Worm (Caenorhabditis elegans) whole organism, L3 larva: ENCODE measurements around the gene F10E9.3.

Experiments
- R02D3.7 ChIP-seq: fragments of 150-350 bp; optimal IDR thresholded peaks from 2 replicates; lab custom pipeline; 2014; ENCODE audit warnings: missing biosample characterization, missing genetic modification characterization
- ZK546.5 ChIP-seq: sonication (generic microtip); optimal IDR thresholded peaks from 2 replicates; lab custom pipeline; 2017; ENCODE audit warnings: missing biosample characterization, missing genetic modification characterization
- aly-2 ChIP-seq: fragments of 150-350 bp; optimal IDR thresholded peaks from 2 replicates; lab custom pipeline; 2014; ENCODE audit warnings: missing biosample characterization, missing genetic modification characterization
- ama-1 ChIP-seq: fragments of 150-350 bp; optimal IDR thresholded peaks from 2 replicates; lab custom pipeline; 2018
- ceh-16 ChIP-seq: sonication (generic microtip); optimal IDR thresholded peaks from 2 replicates; lab custom pipeline; 2017; ENCODE audit warnings: missing biosample characterization, missing genetic modification characterization
- ceh-28 ChIP-seq: fragments of 150-350 bp; optimal IDR thresholded peaks from 2 replicates; lab custom pipeline; 2014; ENCODE audit warnings: missing biosample characterization, missing genetic modification reagents, missing genetic modification characterization
- ceh-82 ChIP-seq: fragments of 150-350 bp; optimal IDR thresholded peaks from 2 replicates; lab custom pipeline; 2014; ENCODE audit warnings: missing biosample characterization, missing genetic modification characterization
- ceh-9 ChIP-seq: sonication (generic microtip); optimal IDR thresholded peaks from 2 replicates; lab custom pipeline; 2018; ENCODE audit warnings: missing biosample characterization, missing genetic modification characterization
- daf-12 ChIP-seq: fragments of 150-350 bp; optimal IDR thresholded peaks from 2 replicates; lab custom pipeline; 2014; ENCODE audit warnings: missing biosample characterization, missing genetic modification reagents, missing genetic modification characterization
- egl-5 ChIP-seq: fragments of 150-350 bp; optimal IDR thresholded peaks from 2 replicates; lab custom pipeline; 2017; ENCODE audit warnings: missing biosample characterization, missing genetic modification reagents, missing genetic modification characterization, inconsistent platforms
- elt-1 ChIP-seq: fragments of 150-350 bp; optimal IDR thresholded peaks from 2 replicates; lab custom pipeline; 2014; ENCODE audit warnings: missing biosample characterization, missing genetic modification characterization
- elt-2 ChIP-seq: sonication (generic microtip); optimal IDR thresholded peaks from 2 replicates; lab custom pipeline; 2016; ENCODE audit warnings: missing genetic modification reagents, mild to moderate bottlenecking, missing genetic modification characterization, missing compliant biosample characterization
- elt-3 ChIP-seq, 3 experiments: fragments of 150-350 bp in 1 of 3; sonication (generic microtip) in 2 of 3; optimal IDR thresholded peaks; 2 replicates in 2 of 3; 4 replicates in 1 of 3; lab custom pipeline; 2014 to 2017; ENCODE audit warnings: missing biosample characterization in 3 of 3, missing genetic modification characterization in 3 of 3
- eor-1 ChIP-seq, 2 experiments: fragments of 150-350 bp; optimal IDR thresholded peaks; 2 replicates each; lab custom pipeline; 2014 to 2018; ENCODE audit warnings: missing biosample characterization in 2 of 2, missing genetic modification characterization in 2 of 2
- fkh-10 ChIP-seq: sonication (generic microtip); optimal IDR thresholded peaks from 2 replicates; lab custom pipeline; 2017; ENCODE audit warnings: missing biosample characterization, missing genetic modification reagents, missing genetic modification characterization
- fkh-2 ChIP-seq: fragments of 150-350 bp; optimal IDR thresholded peaks from 2 replicates; lab custom pipeline; 2014; ENCODE audit warnings: missing biosample characterization, missing genetic modification reagents, missing genetic modification characterization
- hmg-11 ChIP-seq: sonication (generic microtip); optimal IDR thresholded peaks from 2 replicates; lab custom pipeline; 2016; ENCODE audit warnings: missing genetic modification characterization, missing compliant biosample characterization
- jun-1 ChIP-seq: fragments of 150-350 bp; optimal IDR thresholded peaks from 2 replicates; lab custom pipeline; 2014; ENCODE audit warnings: missing biosample characterization, missing genetic modification reagents, missing genetic modification characterization
- lin-15B ChIP-seq: fragments of 150-350 bp; optimal IDR thresholded peaks from 2 replicates; lab custom pipeline; 2014; ENCODE audit warnings: missing biosample characterization, missing genetic modification characterization
- lin-39 ChIP-seq: fragments of 150-350 bp; optimal IDR thresholded peaks from 2 replicates; lab custom pipeline; 2018; ENCODE audit warnings: missing biosample characterization, missing genetic modification reagents, missing genetic modification characterization
- lsy-12 ChIP-seq: sonication (generic microtip); optimal IDR thresholded peaks from 2 replicates; lab custom pipeline; 2016; ENCODE audit warnings: mild to moderate bottlenecking, missing genetic modification characterization, missing compliant biosample characterization
- mdl-1 ChIP-seq: fragments of 150-350 bp; optimal IDR thresholded peaks from 2 replicates; lab custom pipeline; 2014; ENCODE audit warnings: missing biosample characterization, missing genetic modification characterization
- mml-1 ChIP-seq: fragments of 150-350 bp; sonication (generic microtip); optimal IDR thresholded peaks from 3 replicates; lab custom pipeline; 2014; ENCODE audit warnings: missing biosample characterization, missing genetic modification characterization
- nfya-1 ChIP-seq: sonication (generic microtip); optimal IDR thresholded peaks from 2 replicates; lab custom pipeline; 2017; ENCODE audit warnings: missing genetic modification characterization, mild to moderate bottlenecking, missing compliant biosample characterization, antibody characterized with exemption, moderate library complexity; ENCODE audit not compliant: insufficient read depth
- nhr-11 ChIP-seq: fragments of 150-350 bp; optimal IDR thresholded peaks from 2 replicates; lab custom pipeline; 2014; ENCODE audit warnings: missing biosample characterization, missing genetic modification characterization
- nhr-12 ChIP-seq: fragments of 150-350 bp; optimal IDR thresholded peaks from 2 replicates; lab custom pipeline; 2014; ENCODE audit warnings: missing biosample characterization, missing genetic modification characterization
- nhr-23 ChIP-seq: fragments of 150-350 bp; optimal IDR thresholded peaks from 2 replicates; lab custom pipeline; 2014; ENCODE audit warnings: missing biosample characterization, missing genetic modification reagents, missing genetic modification characterization
- nhr-237 ChIP-seq: fragments of 150-350 bp; optimal IDR thresholded peaks from 2 replicates; lab custom pipeline; 2014; ENCODE audit warnings: missing biosample characterization, missing genetic modification characterization
- nhr-25 ChIP-seq: sonication (generic microtip); optimal IDR thresholded peaks from 2 replicates; lab custom pipeline; 2017; ENCODE audit warnings: missing biosample characterization, missing genetic modification characterization
- nhr-28 ChIP-seq: fragments of 150-350 bp; optimal IDR thresholded peaks from 2 replicates; lab custom pipeline; 2014; ENCODE audit warnings: missing biosample characterization, missing genetic modification characterization
- nhr-43 ChIP-seq: sonication (generic microtip); optimal IDR thresholded peaks from 2 replicates; lab custom pipeline; 2016; ENCODE audit warnings: mild to moderate bottlenecking, missing genetic modification characterization, missing compliant biosample characterization; ENCODE audit not compliant: poor library complexity, severe bottlenecking
- nhr-67 ChIP-seq: fragments of 150-350 bp; optimal IDR thresholded peaks from 2 replicates; lab custom pipeline; 2014; ENCODE audit warnings: missing biosample characterization, missing genetic modification characterization
- nhr-76 ChIP-seq: fragments of 150-350 bp; sonication (generic microtip); optimal IDR thresholded peaks from 5 replicates; lab custom pipeline; 2014; ENCODE audit warnings: missing biosample characterization, missing genetic modification characterization
- nhr-77 ChIP-seq: fragments of 150-350 bp; optimal IDR thresholded peaks from 2 replicates; lab custom pipeline; 2014; ENCODE audit warnings: missing biosample characterization, missing genetic modification characterization
- pha-4 ChIP-seq: fragments of 150-350 bp; optimal IDR thresholded peaks from 2 replicates; lab custom pipeline; 2014; ENCODE audit warnings: missing biosample characterization, missing genetic modification reagents, missing genetic modification characterization
- pqm-1 ChIP-seq: fragments of 150-350 bp; optimal IDR thresholded peaks from 2 replicates; lab custom pipeline; 2017; ENCODE audit warnings: missing biosample characterization, missing genetic modification characterization, inconsistent platforms
- sea-2 ChIP-seq: fragments of 150-350 bp; sonication (generic microtip); optimal IDR thresholded peaks from 4 replicates; lab custom pipeline; 2014; ENCODE audit warnings: missing biosample characterization, missing genetic modification reagents, missing genetic modification characterization
- skn-1 ChIP-seq: fragments of 150-350 bp; optimal IDR thresholded peaks from 2 replicates; lab custom pipeline; 2014; ENCODE audit warnings: missing biosample characterization, missing genetic modification characterization
- snpc-4 ChIP-seq: fragments of 150-350 bp; optimal IDR thresholded peaks from 2 replicates; lab custom pipeline; 2014; ENCODE audit warnings: missing biosample characterization, missing genetic modification characterization
- tbx-2 ChIP-seq: sonication (generic microtip); optimal IDR thresholded peaks from 2 replicates; lab custom pipeline; 2016; ENCODE audit warnings: mild to moderate bottlenecking, missing genetic modification characterization, missing compliant biosample characterization
- unc-39 ChIP-seq: sonication (generic microtip); optimal IDR thresholded peaks from 4 replicates; lab custom pipeline; 2017; ENCODE audit warnings: missing biosample characterization, missing genetic modification characterization
- unc-62 ChIP-seq: fragments of 150-350 bp; sonication (generic microtip); optimal IDR thresholded peaks from 4 replicates; lab custom pipeline; 2014; ENCODE audit warnings: missing biosample characterization, missing genetic modification reagents, missing genetic modification characterization
- zag-1 ChIP-seq: fragments of 150-350 bp; optimal IDR thresholded peaks from 2 replicates; lab custom pipeline; 2014; ENCODE audit warnings: missing biosample characterization, missing genetic modification characterization
- ztf-11 ChIP-seq: fragments of 150-350 bp; optimal IDR thresholded peaks from 2 replicates; lab custom pipeline; 2014; ENCODE audit warnings: missing biosample characterization, missing genetic modification characterization

Gene F10E9.3

ce11 chrIII:8305304-8305703 is 5.5 kb upstream of the F10E9.3 start:
- no peak for TF ChIP-seq nhr-77 (tag; lab: Kevin White, UChicago)
- no peak for TF ChIP-seq ceh-82
- TF ChIP-seq ztf-11 (tag; lab: Kevin White, UChicago) = no peak
- TF ChIP-seq nhr-25 (tag; lab: Kevin White, UChicago) = no peak
- no peak for TF ChIP-seq pqm-1 (tag; lab: Kevin White, UChicago)
- TF ChIP-seq ceh-16 (tag; lab: Kevin White, UChicago) = no peak
- TF ChIP-seq hmg-11 = no peak
- no peak for TF ChIP-seq sea-2 (GFP tag; lab: Kevin White, UChicago)
- TF ChIP-seq unc-39 = no peak
- TF ChIP-seq lin-15B (tag; lab: Kevin White, UChicago) = no peak
- no peak for TF ChIP-seq lsy-12
- no peak for TF ChIP-seq ama-1 (lab: Kevin White, UChicago)
- no peak for TF ChIP-seq nhr-67 (tag; lab: Kevin White, UChicago)
- no peak for TF ChIP-seq skn-1 (tag; lab: Kevin White, UChicago)
- TF ChIP-seq nfya-1 (tag; lab: Kevin White, UChicago) = no peak
- TF ChIP-seq nhr-12 (tag; lab: Kevin White, UChicago) = no peak
- TF ChIP-seq, all 47 proteins: peak for 0

ce11 chrIII:8305816-8306215 is 5.0 kb upstream of the F10E9.3 start:
- TF ChIP-seq nhr-237 (no peak), ceh-9 (no peak), elt-3 (tag; optimal IDR thresholded peaks at IDR 0.05; lab: Kevin White, UChicago) (no peak), lin-15B (tag; lab: Kevin White, UChicago) (no peak), ZK546.5 (tag; lab: Kevin White, UChicago) (no peak)

DNA sequence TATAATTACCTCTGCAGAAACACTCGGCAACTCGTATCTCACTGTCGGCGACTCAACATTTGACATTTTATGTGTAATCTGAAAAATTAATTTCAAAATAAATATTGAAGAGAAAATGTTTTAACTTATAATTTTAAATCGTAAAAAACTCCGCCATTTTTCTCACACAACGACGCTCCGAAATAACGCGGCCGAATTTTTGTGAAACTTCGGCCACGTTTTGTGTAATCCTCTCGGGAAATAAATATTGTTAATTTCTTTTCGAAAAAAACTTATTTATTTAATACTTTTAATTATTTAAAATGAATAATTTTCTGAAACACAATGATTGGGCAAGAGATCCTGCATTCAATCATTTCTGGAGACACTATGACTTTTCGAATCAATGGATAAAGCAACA is 3.5 kb upstream of the F10E9.3 start, which contains the start of the genes F10E9.7 and F10E9.5:
Gene F10E9.7, minus strand, starts transcription at position 86 of the 400 bp plus-strand sequence.
Gene F10E9.5, plus strand, starts transcription at position 237 of the 400 bp plus-strand sequence.
- TF ChIP-seq nhr-28 (tag; lab: Kevin White, UChicago) (no peak), mdl-1 (tag; lab: Kevin White, UChicago) (no peak), pha-4 (tag; lab: Kevin White, UChicago) (peak; percentile 96), elt-1 (tag; lab: Kevin White, UChicago) (peak; percentile 17), ztf-11 (tag; lab: Kevin White, UChicago) (no peak), nhr-43 (tag; lab: Kevin White, UChicago) (peak; percentile 97), lin-39 (tag; lab: Kevin White, UChicago) (peak; percentile 62), ceh-9 (no peak), hmg-11 (peak; percentile 71), aly-2 (tag; lab: Kevin White, UChicago) (no peak), nhr-23 (peak; percentile 96), jun-1 (tag; lab: Kevin White, UChicago) (no peak), ama-1 (lab: Kevin White, UChicago) (no peak), ceh-28 (tag; lab: Kevin White, UChicago) (peak; percentile 32), zag-1 (tag; lab: Kevin White, UChicago) (no peak), daf-12 (tag; lab: Kevin White, UChicago) (no peak), elt-2 (tag; lab: Kevin White, UChicago) (peak; percentile 53), ZK546.5 (tag; lab: Kevin White, UChicago) (no peak), fkh-10 (GFP tag; lab: Kevin White, UChicago) (peak; percentile 30), skn-1 (tag; lab: Kevin White, UChicago) (peak; percentile 58), unc-62 (GFP tag; lab: Kevin White, UChicago) (no peak), nhr-25 (tag; lab: Kevin White, UChicago) (peak; percentile 57), tbx-2 (tag; lab: Kevin White, UChicago) (peak; percentile 56), nhr-11 (tag; lab: Kevin White, UChicago) (no peak), ceh-82 (peak; percentile 58), pqm-1 (tag; lab: Kevin White, UChicago) (peak; percentile 27), nhr-67 (tag; lab: Kevin White, UChicago) (peak; percentile 60), mml-1 (no peak), nfya-1 (tag; lab: Kevin White, UChicago) (peak; percentile 89), fkh-2 (tag; lab: Kevin White, UChicago) (no peak), nhr-77 (tag; lab: Kevin White, UChicago) (no peak), lsy-12 (peak; percentile 89), sea-2 (GFP tag; lab: Kevin White, UChicago) (no peak), egl-5 (tag; lab: Kevin White, UChicago) (peak; percentile 68), lin-15B (tag; lab: Kevin White, UChicago) (peak; percentile 97), snpc-4 (peak; percentile 86), eor-1 (tag; optimal IDR thresholded peaks at IDR 0.05; lab: Kevin White, UChicago) (peak in 1 of 2 experiments; percentile 49), R02D3.7 (tag; lab: Kevin White, UChicago) (peak; percentile 55), nhr-12 (tag; lab: Kevin White, UChicago) (no peak), nhr-76 (tag; lab: Kevin White, UChicago) (no peak)
- TF ChIP-seq, all 47 proteins: peak for 22
